Worm (Caenorhabditis elegans) whole organism, L4 larva: ENCODE results near the gene pph-1.

Source experiments
- R02D3.7 ChIP-seq: fragments of 150-350 bp; sonication (generic microtip); optimal IDR thresholded peaks from 3 replicates; lab custom pipeline; 2014; ENCODE audit warnings: missing biosample characterization, missing genetic modification characterization
- T20F7.1 ChIP-seq: fragments of 200-800 bp; sonication (Bioruptor generic); optimal IDR thresholded peaks from 2 replicates; lab custom pipeline; 2018; ENCODE audit warnings: mild to moderate bottlenecking, missing genetic modification characterization, missing compliant biosample characterization
- T26A8.4 ChIP-seq: fragments of 200-800 bp; sonication (Bioruptor generic); IDR thresholded peaks from 2 replicates; pipeline ENCODE4 v1.3.6; 2022; ENCODE audit warnings: missing genetic modification characterization, missing compliant biosample characterization
- Y75B8A.6 ChIP-seq: fragments of 200-800 bp; sonication (Bioruptor generic); IDR thresholded peaks from 2 replicates; pipeline ENCODE4 v1.3.6; 2022; ENCODE audit warnings: missing genetic modification reagents, missing genetic modification characterization, missing compliant biosample characterization
- ZK546.5 ChIP-seq, 2 experiments: sonication (generic microtip); optimal IDR thresholded peaks; 2 replicates each; lab custom pipeline; 2017; ENCODE audit warnings: missing biosample characterization in 2 of 2, missing genetic modification characterization in 2 of 2
- ceh-20 ChIP-seq: fragments of 200-800 bp; sonication (Bioruptor generic); IDR thresholded peaks from 2 replicates; pipeline ENCODE4 v1.3.6; 2022; ENCODE audit warnings: missing genetic modification reagents, missing genetic modification characterization, missing compliant biosample characterization
- ces-1 ChIP-seq: fragments of 150-350 bp; sonication (generic microtip); optimal IDR thresholded peaks from 4 replicates; lab custom pipeline; 2014; ENCODE audit warnings: missing biosample characterization, missing genetic modification reagents, missing genetic modification characterization
- ctbp-1 ChIP-seq: fragments of 200-800 bp; sonication (Bioruptor generic); IDR thresholded peaks from 2 replicates; pipeline ENCODE4 v1.3.6; 2022; ENCODE audit warnings: missing genetic modification reagents, missing genetic modification characterization, missing compliant biosample characterization
- daf-16 ChIP-seq, 3 experiments: sonication (generic microtip); optimal IDR thresholded peaks; 2 replicates each; lab custom pipeline; 2016 to 2017; ENCODE audit warnings: missing genetic modification characterization in 3 of 3, missing genetic modification reagents in 3 of 3, mild to moderate bottlenecking in 2 of 3, missing compliant biosample characterization in 2 of 3, missing biosample characterization in 1 of 3, moderate library complexity in 1 of 3
- dmd-6 ChIP-seq: fragments of 200-800 bp; sonication (Bioruptor generic); IDR thresholded peaks from 2 replicates; pipeline ENCODE4 v1.3.6; 2022; ENCODE audit warnings: missing genetic modification reagents, missing genetic modification characterization, missing compliant biosample characterization
- dve-1 ChIP-seq: sonication (generic microtip); optimal IDR thresholded peaks from 2 replicates; lab custom pipeline; 2017; ENCODE audit warnings: antibody characterized with exemption, mild to moderate bottlenecking, missing genetic modification characterization, missing compliant biosample characterization; ENCODE audit not compliant: insufficient read depth
- fkh-10 ChIP-seq: fragments of 150-350 bp; optimal IDR thresholded peaks from 2 replicates; lab custom pipeline; 2014; ENCODE audit warnings: missing biosample characterization, missing genetic modification reagents, missing genetic modification characterization
- hif-1 ChIP-seq, 2 experiments: sonication (generic microtip); optimal IDR thresholded peaks; 2 replicates each; lab custom pipeline; 2016 to 2017; ENCODE audit warnings: missing compliant biosample characterization in 2 of 2, missing genetic modification characterization in 2 of 2, missing genetic modification reagents in 2 of 2, missing genotype in 2 of 2, mild to moderate bottlenecking in 1 of 2
- hlh-11 ChIP-seq: fragments of 200-800 bp; sonication (Bioruptor generic); optimal IDR thresholded peaks from 2 replicates; lab custom pipeline; 2018; ENCODE audit warnings: mild to moderate bottlenecking, missing genetic modification characterization, missing compliant biosample characterization
- hlh-30 ChIP-seq: sonication (generic microtip); optimal IDR thresholded peaks from 2 replicates; lab custom pipeline; 2017; ENCODE audit warnings: antibody characterized with exemption, mild to moderate bottlenecking, missing genetic modification characterization, missing compliant biosample characterization; ENCODE audit not compliant: insufficient read depth
- hmg-1.1 ChIP-seq: fragments of 200-800 bp; sonication (Bioruptor generic); IDR thresholded peaks from 2 replicates; pipeline ENCODE4 v1.3.6; 2022; ENCODE audit warnings: missing genetic modification reagents, missing genetic modification characterization, missing compliant biosample characterization
- lin-1 ChIP-seq: fragments of 200-800 bp; sonication (Bioruptor generic); IDR thresholded peaks from 2 replicates; pipeline ENCODE4 v1.3.6; 2022; ENCODE audit warnings: missing genetic modification reagents, missing genetic modification characterization, missing compliant biosample characterization
- lin-29 ChIP-seq: fragments of 200-800 bp; sonication (Bioruptor generic); IDR thresholded peaks from 2 replicates; pipeline ENCODE4 v1.3.6; 2022; ENCODE audit warnings: missing genetic modification reagents, missing genetic modification characterization, missing compliant biosample characterization
- lsy-2 ChIP-seq, 2 experiments: fragments of 150-350 bp in 1 of 2; sonication (generic microtip) in 1 of 2; optimal IDR thresholded peaks; 2 replicates each; lab custom pipeline; 2014 to 2017; ENCODE audit warnings: missing biosample characterization in 2 of 2, missing genetic modification characterization in 2 of 2
- madf-9 ChIP-seq: fragments of 200-800 bp; sonication (Bioruptor generic); conservative IDR thresholded peaks from 2 replicates; pipeline ENCODE4 v1.3.6; 2022; ENCODE audit warnings: missing genetic modification reagents, missing genetic modification characterization, missing compliant biosample characterization
- mdl-1 ChIP-seq, 2 experiments: fragments of 150-350 bp in 1 of 2; sonication (generic microtip) in 1 of 2; optimal IDR thresholded peaks; 2 replicates each; lab custom pipeline; 2014 to 2017; ENCODE audit warnings: missing biosample characterization in 2 of 2, missing genetic modification characterization in 2 of 2
- mep-1 ChIP-seq: fragments of 150-350 bp; sonication (generic microtip); optimal IDR thresholded peaks from 3 replicates; lab custom pipeline; 2014; ENCODE audit warnings: missing biosample characterization, missing genetic modification characterization
- mxl-3 ChIP-seq: fragments of 200-800 bp; sonication (Bioruptor generic); optimal IDR thresholded peaks from 2 replicates; lab custom pipeline; 2018; ENCODE audit warnings: mild to moderate bottlenecking, missing genetic modification characterization, missing compliant biosample characterization
- nhr-102 ChIP-seq: sonication (generic microtip); optimal IDR thresholded peaks from 2 replicates; lab custom pipeline; 2016; ENCODE audit warnings: mild to moderate bottlenecking, missing genetic modification characterization, moderate library complexity, missing compliant biosample characterization
- nhr-111 ChIP-seq: fragments of 200-800 bp; sonication (Bioruptor generic); optimal IDR thresholded peaks from 2 replicates; lab custom pipeline; 2018; ENCODE audit warnings: mild to moderate bottlenecking, missing genetic modification characterization, missing compliant biosample characterization
- nhr-25 ChIP-seq: sonication (generic microtip); optimal IDR thresholded peaks from 2 replicates; lab custom pipeline; 2017; ENCODE audit warnings: missing genetic modification characterization, mild to moderate bottlenecking, missing compliant biosample characterization, antibody characterized with exemption, moderate library complexity, borderline replicate concordance; ENCODE audit not compliant: insufficient read depth
- nhr-28 ChIP-seq: fragments of 150-350 bp; optimal IDR thresholded peaks from 2 replicates; lab custom pipeline; 2014; ENCODE audit warnings: missing biosample characterization, missing genetic modification characterization
- nhr-48 ChIP-seq: sonication (generic microtip); optimal IDR thresholded peaks from 2 replicates; lab custom pipeline; 2016; ENCODE audit warnings: mild to moderate bottlenecking, missing genetic modification characterization, missing compliant biosample characterization
- nhr-6 ChIP-seq: fragments of 150-350 bp; optimal IDR thresholded peaks from 2 replicates; lab custom pipeline; 2014; ENCODE audit warnings: missing biosample characterization, missing genetic modification characterization
- nhr-77 ChIP-seq: fragments of 150-350 bp; optimal IDR thresholded peaks from 2 replicates; lab custom pipeline; 2014; ENCODE audit warnings: missing biosample characterization, missing genetic modification characterization
- pha-4 ChIP-seq, 2 experiments: fragments of 150-350 bp in 1 of 2; fragments of 200-800 bp in 1 of 2; sonication (Bioruptor generic) in 1 of 2; IDR thresholded peaks in 1 of 2; optimal IDR thresholded peaks in 1 of 2; 2 replicates each; pipeline versions ENCODE4 v1.3.6 to Lab custom; 2014 to 2022; ENCODE audit warnings: missing genetic modification characterization in 2 of 2, missing genetic modification reagents in 2 of 2, missing biosample characterization in 1 of 2, missing compliant biosample characterization in 1 of 2
- php-3 ChIP-seq: fragments of 200-800 bp; sonication (Bioruptor generic); IDR thresholded peaks from 2 replicates; pipeline ENCODE4 v1.3.6; 2022; ENCODE audit warnings: missing genetic modification reagents, missing genetic modification characterization, missing compliant biosample characterization
- pqm-1 ChIP-seq: sonication (generic microtip); optimal IDR thresholded peaks from 2 replicates; lab custom pipeline; 2017; ENCODE audit warnings: missing biosample characterization, missing genetic modification characterization
- tra-1 ChIP-seq: fragments of 200-800 bp; sonication (Bioruptor generic); IDR thresholded peaks from 2 replicates; pipeline ENCODE4 v1.3.6; 2022; ENCODE audit warnings: missing genetic modification reagents, missing genetic modification characterization, missing compliant biosample characterization
- unc-130 ChIP-seq: sonication (generic microtip); optimal IDR thresholded peaks from 2 replicates; lab custom pipeline; 2016; ENCODE audit warnings: missing genetic modification reagents, missing genetic modification characterization, missing compliant biosample characterization
- unc-62 ChIP-seq, 3 experiments: fragments of 150-350 bp in 1 of 3; sonication (generic microtip); optimal IDR thresholded peaks in 2 of 3; peaks in 1 of 3; 1 replicate in 1 of 3; 2 replicates in 2 of 3; lab custom pipeline; 2014 to 2017; ENCODE audit warnings: missing biosample characterization in 3 of 3, missing genetic modification characterization in 3 of 3, missing genetic modification reagents in 3 of 3, missing genotype in 1 of 3
- zfp-2 ChIP-seq: sonication (generic microtip); optimal IDR thresholded peaks from 2 replicates; lab custom pipeline; 2016; ENCODE audit warnings: mild to moderate bottlenecking, missing genetic modification characterization, missing compliant biosample characterization
- zip-2 ChIP-seq: fragments of 150-350 bp; optimal IDR thresholded peaks from 2 replicates; lab custom pipeline; 2014; ENCODE audit warnings: missing biosample characterization, missing genetic modification characterization
- ztf-11 ChIP-seq: fragments of 150-350 bp; optimal IDR thresholded peaks from 2 replicates; lab custom pipeline; 2014; ENCODE audit warnings: missing biosample characterization, missing genetic modification characterization

Gene pph-1

ce11 chrV:10684748-10685147 lies 17.6 kb upstream of the pph-1 start:
- no peak for TF ChIP-seq nhr-6 (tag; lab: Kevin White, UChicago)
- TF ChIP-seq Y75B8A.6 (GFP tag; lab: Robert Waterston, UW): no peak
- TF ChIP-seq ces-1 (GFP tag; lab: Kevin White, UChicago): peak; percentile 23
- TF ChIP-seq fkh-10 (GFP tag; lab: Kevin White, UChicago): peak; percentile 18
- no peak for TF ChIP-seq hmg-1.1 (GFP tag; lab: Robert Waterston, UW)
- TF ChIP-seq ztf-11 (tag; lab: Kevin White, UChicago): no peak
- TF ChIP-seq nhr-111 (GFP tag; lab: Kevin White, UChicago): no peak
- no peak for TF ChIP-seq T26A8.4 (GFP tag; lab: Robert Waterston, UW)
- TF ChIP-seq zip-2 (tag; lab: Kevin White, UChicago): no peak

- TF ChIP-seq ZK546.5 (tag; optimal IDR thresholded peaks at IDR 0.05; lab: Kevin White, UChicago): no peak
- TF ChIP-seq nhr-111 (GFP tag; lab: Kevin White, UChicago): no peak
- no peak for TF ChIP-seq mxl-3 (GFP tag; lab: Kevin White, UChicago)
- no peak for TF ChIP-seq nhr-25 (tag; lab: Kevin White, UChicago)
- TF ChIP-seq php-3 (GFP tag; lab: Robert Waterston, UW): no peak
- TF ChIP-seq zfp-2 (tag; lab: Kevin White, UChicago): no peak
- TF ChIP-seq hlh-11 (tag; lab: Kevin White, UChicago): no peak
- TF ChIP-seq nhr-77 (tag; lab: Kevin White, UChicago): no peak
Observed at ce11 chrV:10687601-10688000, 14.7 kb upstream of the pph-1 start, which contains the start of gene F29F11.20. TSS of gene F29F11.20 (plus strand) at chrV:10687901.

ce11 chrV:10691313-10691712 lies 11.0 kb upstream of the pph-1 start:
- TF ChIP-seq hlh-30 (no peak), unc-62 (GFP tag; optimal IDR thresholded peaks at IDR 0.05 in 1 of 2; lab: Kevin White, UChicago) (peak in 1 of 2 experiments; percentile 7), unc-62 (tag; optimal IDR thresholded peaks at IDR 0.05; lab: Kevin White, UChicago) (no peak)

- peak in 1 of 2 experiments; percentile 35 for TF ChIP-seq daf-16 (GFP tag; optimal IDR thresholded peaks at IDR 0.05; lab: Kevin White, UChicago)
- peak; percentile 96 for TF ChIP-seq daf-16 (tag; optimal IDR thresholded peaks at IDR 0.05; lab: Kevin White, UChicago)
- peak; percentile 74 for TF ChIP-seq nhr-48 (tag; lab: Kevin White, UChicago)
- peak in 1 of 2 experiments; percentile 0 for TF ChIP-seq hif-1 (tag; optimal IDR thresholded peaks at IDR 0.05; lab: Kevin White, UChicago)
- peak; percentile 93 for TF ChIP-seq php-3 (GFP tag; lab: Robert Waterston, UW)
- no peak for TF ChIP-seq lin-29 (GFP tag; lab: Robert Waterston, UW)
- peak in 1 of 2 experiments; percentile 21 for TF ChIP-seq lsy-2 (tag; optimal IDR thresholded peaks at IDR 0.05; lab: Kevin White, UChicago)
- TF ChIP-seq ceh-20: 0 out of 2 replicates have a peak, but pooled peaks have one; percentile 29
- no peak for TF ChIP-seq madf-9
- TF ChIP-seq T20F7.1 (GFP tag; lab: Kevin White, UChicago): peak; percentile 4
- TF ChIP-seq hlh-11 (tag; lab: Kevin White, UChicago): peak; percentile 92
- TF ChIP-seq tra-1 (GFP tag; lab: Robert Waterston, UW): peak; percentile 80
- no peak for TF ChIP-seq unc-130 (GFP tag; lab: Kevin White, UChicago)
- TF ChIP-seq nhr-28 (tag; lab: Kevin White, UChicago): peak; percentile 87
- peak; percentile 10 for TF ChIP-seq hlh-30
- TF ChIP-seq dve-1 (tag; lab: Kevin White, UChicago): peak; percentile 93
- TF ChIP-seq mdl-1 (tag; optimal IDR thresholded peaks at IDR 0.05; lab: Kevin White, UChicago): peak in 1 of 2 experiments; percentile 72
- TF ChIP-seq nhr-77 (tag; lab: Kevin White, UChicago): peak; percentile 82
- TF ChIP-seq pqm-1: peak; percentile 98
- TF ChIP-seq R02D3.7 (tag; lab: Kevin White, UChicago): no peak
- peak; percentile 76 for TF ChIP-seq nhr-102
- 0 out of 2 replicates have a peak, but pooled peaks have one; percentile 34 for TF ChIP-seq pha-4 (GFP tag; IDR thresholded peaks at IDR 0.05; lab: Robert Waterston, UW)
- no peak for TF ChIP-seq pha-4 (tag; optimal IDR thresholded peaks at IDR 0.05; lab: Kevin White, UChicago)
- TF ChIP-seq lin-1 (GFP tag; lab: Robert Waterston, UW): peak; percentile 92
- no peak for TF ChIP-seq zip-2 (tag; lab: Kevin White, UChicago)
- peak; percentile 4 for TF ChIP-seq mep-1 (tag; lab: Kevin White, UChicago)
- TF ChIP-seq dmd-6 (GFP tag; lab: Robert Waterston, UW): peak; percentile 99
- TF ChIP-seq ctbp-1 (GFP tag; lab: Robert Waterston, UW): no peak
Observed at ce11 chrV:10693749-10694148, 8.6 kb upstream of the pph-1 start.
